Fruit fly (Drosophila melanogaster) whole organism, embryonic: ENCODE results near the gene Pcmt.
A peak's percentile ranks its signal among the peaks of the same experiment; 100 is the strongest.

Experiments
- Atf-2 ChIP-seq: fragments of 200-800 bp; sonication (Bioruptor generic); optimal IDR thresholded peaks from 2 replicates; lab custom pipeline; 2016; ENCODE audit warnings: missing biosample characterization, missing genetic modification characterization
- Bdp1 ChIP-seq: fragments of 200-800 bp; sonication (Bioruptor generic); optimal IDR thresholded peaks from 3 replicates; lab custom pipeline; 2016; ENCODE audit warnings: missing biosample characterization, missing genetic modification characterization
- CG11093 ChIP-seq: fragments of 200-800 bp; sonication (Bioruptor generic); IDR thresholded peaks from 3 replicates; pipeline ENCODE4 v1.3.6; 2022; ENCODE audit warnings: missing biosample characterization, missing genetic modification characterization
- CG17568 ChIP-seq: fragments of 200-800 bp; sonication (Bioruptor generic); optimal IDR thresholded peaks from 2 replicates; lab custom pipeline; 2018; ENCODE audit warnings: missing biosample characterization, mild to moderate bottlenecking, missing genetic modification characterization, moderate library complexity
- CG17612 ChIP-seq: fragments of 200-800 bp; sonication (Bioruptor generic); IDR thresholded peaks from 2 replicates; pipeline ENCODE4 v1.3.6; 2022; ENCODE audit warnings: missing biosample characterization, missing genetic modification characterization
- CG3163 ChIP-seq: fragments of 200-800 bp; sonication (Bioruptor generic); optimal IDR thresholded peaks from 3 replicates; lab custom pipeline; 2016; ENCODE audit warnings: missing biosample characterization, missing genetic modification characterization
- CG3838 ChIP-seq: fragments of 200-800 bp; sonication (Bioruptor generic); optimal IDR thresholded peaks from 3 replicates; lab custom pipeline; 2016; ENCODE audit warnings: missing biosample characterization, missing genetic modification characterization
- CG7556 ChIP-seq: fragments of 200-800 bp; sonication (Bioruptor generic); optimal IDR thresholded peaks from 2 replicates; lab custom pipeline; 2017; ENCODE audit warnings: missing biosample characterization, mild to moderate bottlenecking, missing genetic modification characterization
- CG7963 ChIP-seq: fragments of 200-800 bp; sonication (Bioruptor generic); IDR thresholded peaks from 3 replicates; pipeline ENCODE4 v1.3.6; 2022; ENCODE audit warnings: missing biosample characterization, missing genetic modification characterization; ENCODE audit not compliant: partially characterized antibody
- CG8359 ChIP-seq: fragments of 200-800 bp; sonication (Bioruptor generic); optimal IDR thresholded peaks from 2 replicates; lab custom pipeline; 2017; ENCODE audit warnings: missing biosample characterization, mild to moderate bottlenecking, missing genetic modification characterization, borderline replicate concordance
- CG8478 ChIP-seq: fragments of >200 bp; optimal IDR thresholded peaks from 2 replicates; lab custom pipeline; 2018
- CTCF ChIP-seq: fragments of 200-800 bp; sonication (Bioruptor generic); optimal IDR thresholded peaks from 2 replicates; lab custom pipeline; 2017; ENCODE audit warnings: missing biosample characterization, mild to moderate bottlenecking, missing genetic modification characterization, moderate library complexity
- CkIIα-i1 ChIP-seq: fragments of 200-800 bp; sonication (Bioruptor generic); IDR thresholded peaks from 2 replicates; pipeline ENCODE4 v1.3.6; 2022; ENCODE audit warnings: missing biosample characterization, missing genetic modification characterization
- CrebB ChIP-seq: fragments of 200-800 bp; sonication (Bioruptor generic); optimal IDR thresholded peaks from 3 replicates; lab custom pipeline; 2018; ENCODE audit warnings: missing biosample characterization, mild to moderate bottlenecking, missing genetic modification characterization
- D19B ChIP-seq: fragments of 200-800 bp; sonication (Bioruptor generic); optimal IDR thresholded peaks from 2 replicates; lab custom pipeline; 2017; ENCODE audit warnings: missing biosample characterization, mild to moderate bottlenecking, missing genetic modification characterization
- Dfd ChIP-seq, 2 experiments: fragments of >200 bp; optimal IDR thresholded peaks; 2 replicates each; lab custom pipeline; 2017; ENCODE audit warnings: missing biosample characterization in 2 of 2, missing genetic modification characterization in 2 of 2
- Fer3 ChIP-seq: fragments of 200-800 bp; sonication (Bioruptor generic); optimal IDR thresholded peaks from 2 replicates; lab custom pipeline; 2018; ENCODE audit warnings: missing biosample characterization, mild to moderate bottlenecking, missing genetic modification characterization, moderate library complexity
- Gug ChIP-seq: fragments of 200-800 bp; sonication (Bioruptor generic); IDR thresholded peaks from 4 replicates; pipeline ENCODE4 v1.3.6; 2022; ENCODE audit warnings: missing biosample characterization, missing genetic modification characterization
- Lhr ChIP-seq: fragments of 200-800 bp; sonication (Bioruptor generic); optimal IDR thresholded peaks from 3 replicates; lab custom pipeline; 2017; ENCODE audit warnings: mild to moderate bottlenecking, missing biosample characterization, missing genetic modification reagents, missing genetic modification characterization
- NC2α ChIP-seq: fragments of 200-800 bp; sonication (Bioruptor generic); optimal IDR thresholded peaks from 2 replicates; lab custom pipeline; 2016; ENCODE audit warnings: missing biosample characterization, missing genetic modification characterization
- NFAT ChIP-seq: fragments of 200-800 bp; sonication (Bioruptor generic); IDR thresholded peaks from 2 replicates; pipeline ENCODE4 v1.3.6; 2022; ENCODE audit warnings: missing biosample characterization, missing genetic modification characterization
- Nf-YA ChIP-seq: fragments of 200-800 bp; sonication (Bioruptor generic); IDR thresholded peaks from 2 replicates; pipeline ENCODE4 v1.3.6; 2022; ENCODE audit warnings: missing biosample characterization, missing genetic modification characterization
- Scr ChIP-seq: fragments of 200-800 bp; sonication (Bioruptor generic); IDR thresholded peaks from 2 replicates; pipeline ENCODE4 v1.3.6; 2022; ENCODE audit warnings: missing biosample characterization, missing genetic modification characterization; ENCODE audit not compliant: partially characterized antibody
- Ssrp ChIP-seq: fragments of 200-800 bp; sonication (Bioruptor generic); optimal IDR thresholded peaks from 2 replicates; lab custom pipeline; 2018; ENCODE audit warnings: missing biosample characterization, mild to moderate bottlenecking, missing genetic modification characterization, moderate library complexity
- aop ChIP-seq: fragments of 200-800 bp; sonication (Bioruptor generic); IDR thresholded peaks from 2 replicates; pipeline ENCODE4 v1.3.6; 2022; ENCODE audit warnings: missing biosample characterization, missing genetic modification characterization
- ap ChIP-seq: fragments of 200-800 bp; sonication (Bioruptor generic); IDR thresholded peaks from 2 replicates; pipeline ENCODE4 v1.3.6; 2022; ENCODE audit warnings: missing biosample characterization, missing genetic modification characterization
- bab2 ChIP-seq: fragments of 200-800 bp; sonication (Bioruptor generic); optimal IDR thresholded peaks from 2 replicates; lab custom pipeline; 2016; ENCODE audit warnings: missing biosample characterization, missing genetic modification characterization
- bigmax ChIP-seq: fragments of 200-800 bp; sonication (Bioruptor generic); optimal IDR thresholded peaks from 2 replicates; lab custom pipeline; 2018; ENCODE audit warnings: missing biosample characterization, mild to moderate bottlenecking, missing genetic modification characterization
- bsh ChIP-seq, 2 experiments: fragments of 200-800 bp; sonication (Bioruptor generic); optimal IDR thresholded peaks; 2 replicates each; lab custom pipeline; 2017 to 2018; ENCODE audit warnings: mild to moderate bottlenecking in 2 of 2, missing biosample characterization in 2 of 2, missing genetic modification characterization in 2 of 2, moderate library complexity in 1 of 2
- ci ChIP-seq: fragments of 200-800 bp; sonication (Bioruptor generic); IDR thresholded peaks from 3 replicates; pipeline ENCODE4 v1.3.6; 2022; ENCODE audit warnings: missing biosample characterization, missing genetic modification characterization
- croc ChIP-seq: fragments of 200-800 bp; sonication (Bioruptor generic); conservative IDR thresholded peaks from 3 replicates; pipeline ENCODE4 v1.3.6; 2022; ENCODE audit warnings: missing biosample characterization, missing genetic modification characterization
- cwo ChIP-seq: fragments of 200-800 bp; sonication (Bioruptor generic); optimal IDR thresholded peaks from 3 replicates; lab custom pipeline; 2017; ENCODE audit warnings: missing biosample characterization, missing genetic modification characterization, mild to moderate bottlenecking, moderate library complexity, missing genetic modification reagents
- emc ChIP-seq: fragments of 200-800 bp; sonication (Bioruptor generic); optimal IDR thresholded peaks from 2 replicates; lab custom pipeline; 2016; ENCODE audit warnings: missing biosample characterization, missing genetic modification characterization
- fd102C ChIP-seq: fragments of 200-800 bp; sonication (Bioruptor generic); optimal IDR thresholded peaks from 2 replicates; lab custom pipeline; 2018; ENCODE audit warnings: missing biosample characterization, mild to moderate bottlenecking, missing genetic modification characterization, moderate library complexity
- her ChIP-seq: fragments of 200-800 bp; sonication (Bioruptor generic); optimal IDR thresholded peaks from 2 replicates; lab custom pipeline; 2016; ENCODE audit warnings: missing biosample characterization, missing genetic modification characterization
- insv ChIP-seq, 2 experiments: fragments of 200-800 bp; sonication (Bioruptor generic); optimal IDR thresholded peaks; 3 replicates each; lab custom pipeline; 2016 to 2018; ENCODE audit warnings: missing biosample characterization in 2 of 2, missing genetic modification characterization in 2 of 2
- jigr1 ChIP-seq: fragments of 200-800 bp; sonication (Bioruptor generic); IDR thresholded peaks from 3 replicates; pipeline ENCODE4 v1.3.6; 2022; ENCODE audit warnings: missing biosample characterization, missing genetic modification characterization
- kay ChIP-seq: fragments of 200-800 bp; sonication (Bioruptor generic); optimal IDR thresholded peaks from 2 replicates; lab custom pipeline; 2016; ENCODE audit warnings: missing biosample characterization, missing genetic modification characterization
- kni ChIP-seq: fragments of 200-800 bp; sonication (Bioruptor generic); optimal IDR thresholded peaks from 3 replicates; lab custom pipeline; 2017; ENCODE audit warnings: mild to moderate bottlenecking, missing biosample characterization, missing genetic modification reagents, missing genetic modification characterization
- mirr ChIP-seq: fragments of 200-800 bp; sonication (Bioruptor generic); optimal IDR thresholded peaks from 3 replicates; lab custom pipeline; 2018; ENCODE audit warnings: missing biosample characterization, mild to moderate bottlenecking, missing genetic modification characterization
- nmo ChIP-seq: fragments of 200-800 bp; sonication (Bioruptor generic); optimal IDR thresholded peaks from 2 replicates; lab custom pipeline; 2018; ENCODE audit warnings: missing biosample characterization, mild to moderate bottlenecking, missing genetic modification characterization, moderate library complexity
- odd ChIP-seq: fragments of 200-800 bp; sonication (Bioruptor generic); optimal IDR thresholded peaks from 2 replicates; lab custom pipeline; 2017; ENCODE audit warnings: missing biosample characterization, mild to moderate bottlenecking, missing genetic modification characterization
- otp ChIP-seq: fragments of 200-800 bp; sonication (Bioruptor generic); IDR thresholded peaks from 3 replicates; pipeline ENCODE4, ENCODE4 v1.3.6; 2022; ENCODE audit warnings: missing biosample characterization, missing genetic modification characterization
- pho ChIP-seq: fragments of 200-800 bp; sonication (Bioruptor generic); optimal IDR thresholded peaks from 2 replicates; lab custom pipeline; 2016; ENCODE audit warnings: missing biosample characterization, missing genetic modification characterization
- sd ChIP-seq: fragments of 200-800 bp; sonication (Bioruptor generic); optimal IDR thresholded peaks from 3 replicates; lab custom pipeline; 2018; ENCODE audit warnings: missing biosample characterization, mild to moderate bottlenecking, missing genetic modification characterization, moderate library complexity
- so ChIP-seq: fragments of 200-800 bp; sonication (Bioruptor generic); IDR thresholded peaks from 3 replicates; pipeline ENCODE4 v1.3.6; 2022; ENCODE audit warnings: missing biosample characterization, missing genetic modification characterization
- sqz ChIP-seq: fragments of 200-800 bp; sonication (Bioruptor generic); optimal IDR thresholded peaks from 3 replicates; lab custom pipeline; 2018; ENCODE audit warnings: missing biosample characterization, mild to moderate bottlenecking, missing genetic modification characterization
- tin ChIP-seq: fragments of 200-800 bp; sonication (Bioruptor generic); optimal IDR thresholded peaks from 3 replicates; lab custom pipeline; 2016; ENCODE audit warnings: missing biosample characterization, missing genetic modification characterization
- ttk ChIP-seq: fragments of 200-800 bp; sonication (Bioruptor generic); IDR thresholded peaks from 2 replicates; pipeline ENCODE4 v2.1.2; 2022; ENCODE audit warnings: missing biosample characterization, missing genetic modification characterization
- vvl ChIP-seq: fragments of 200-800 bp; sonication (Bioruptor generic); IDR thresholded peaks from 2 replicates; pipeline ENCODE4 v1.3.6; 2022; ENCODE audit warnings: missing biosample characterization, missing genetic modification characterization
- yki ChIP-seq: fragments of >200 bp; optimal IDR thresholded peaks from 3 replicates; lab custom pipeline; 2018
- z ChIP-seq: fragments of 200-800 bp; sonication (Bioruptor generic); IDR thresholded peaks from 3 replicates; pipeline ENCODE4 v1.3.6; 2022; ENCODE audit warnings: missing biosample characterization, missing genetic modification characterization

The Pcmt gene

dm6 chr3R:5587863-5588519 is 33.9 kb upstream of the Pcmt start, which contains the start of gene CG2926 (continued):
- no peak for TF ChIP-seq Ssrp (tag; lab: Kevin White, UChicago)
- no peak for TF ChIP-seq cwo (GFP tag; lab: Kevin White, UChicago)
- TF ChIP-seq Dfd (GFP tag; optimal IDR thresholded peaks at IDR 0.05; lab: Kevin White, UChicago) = no peak
- TF ChIP-seq CG7556 = no peak
- TF ChIP-seq CG8359 = no peak
- TF ChIP-seq Bdp1 (GFP tag; lab: Kevin White, UChicago) = no peak
- no peak for TF ChIP-seq CG3838 (GFP tag; lab: Kevin White, UChicago)
- TF ChIP-seq CG7963 (GFP tag; lab: Robert Waterston, UW) = peak; percentile 88
- TF ChIP-seq CG17612 (GFP tag; lab: Robert Waterston, UW) = no peak
- no peak for TF ChIP-seq Nf-YA (GFP tag; lab: Robert Waterston, UW)
- peak; percentile 60 for TF ChIP-seq pho (GFP tag; lab: Kevin White, UChicago)
- TF ChIP-seq so (GFP tag; lab: Robert Waterston, UW) = no peak
- no peak for TF ChIP-seq mirr
- TF ChIP-seq vvl (GFP tag; lab: Robert Waterston, UW) = peak; percentile 51
- TF ChIP-seq Atf-2 (GFP tag; lab: Kevin White, UChicago) = peak; percentile 19
- peak; percentile 29 for TF ChIP-seq tin (GFP tag; lab: Kevin White, UChicago)
- TF ChIP-seq sd (tag; lab: Kevin White, UChicago) = no peak
- TF ChIP-seq croc (GFP tag; lab: Robert Waterston, UW) = no peak
- no peak for TF ChIP-seq NC2α (GFP tag; lab: Kevin White, UChicago)
- no peak for TF ChIP-seq aop (GFP tag; lab: Robert Waterston, UW)
- peak; percentile 13 for TF ChIP-seq emc (GFP tag; lab: Kevin White, UChicago)
- no peak for TF ChIP-seq fd102C (GFP tag; lab: Kevin White, UChicago)
- no peak for TF ChIP-seq bigmax (GFP tag; lab: Kevin White, UChicago)
- TF ChIP-seq ttk (GFP tag; lab: Robert Waterston, UW) = 0 out of 2 replicates have a peak, but pooled peaks have one; percentile 5
- TF ChIP-seq jigr1 = no peak
- peak; percentile 55 for TF ChIP-seq her (GFP tag; lab: Kevin White, UChicago)
- TF ChIP-seq kni = no peak
- peak; percentile 28 for TF ChIP-seq kay
- TF ChIP-seq bsh (GFP tag; optimal IDR thresholded peaks at IDR 0.05; lab: Kevin White, UChicago) = no peak
- TF ChIP-seq Gug (GFP tag; lab: Robert Waterston, UW) = peak; percentile 75; the same call in 2 of the 4 replicates
- no peak for TF ChIP-seq Lhr
- no peak for TF ChIP-seq odd (GFP tag; lab: Kevin White, UChicago)
- no peak for TF ChIP-seq bab2 (GFP tag; lab: Kevin White, UChicago)
- peak; percentile 56 for TF ChIP-seq NFAT (GFP tag; lab: Robert Waterston, UW)
- TF ChIP-seq CrebB = no peak
- TF ChIP-seq CG8478 (lab: Kevin White, UChicago) = no peak
- no peak for TF ChIP-seq yki (lab: Kevin White, UChicago)
- TF ChIP-seq sqz (GFP tag; lab: Kevin White, UChicago) = no peak
- TF ChIP-seq CG11093 (GFP tag; lab: Robert Waterston, UW) = no peak
- no peak for TF ChIP-seq z (GFP tag; lab: Robert Waterston, UW)
- peak; percentile 89 for TF ChIP-seq Scr (GFP tag; lab: Robert Waterston, UW)
- TF ChIP-seq nmo (GFP tag; lab: Kevin White, UChicago) = peak; percentile 37
- TF ChIP-seq CG17568 = no peak
- no peak for TF ChIP-seq ap (GFP tag; lab: Robert Waterston, UW)
- TF ChIP-seq Fer3 = no peak
- TF ChIP-seq CTCF (GFP tag; lab: Kevin White, UChicago) = no peak
- no peak for TF ChIP-seq otp
- TF ChIP-seq D19B (GFP tag; lab: Kevin White, UChicago) = no peak
- TF ChIP-seq ci (GFP tag; lab: Robert Waterston, UW) = 0 out of 3 replicates have a peak, but pooled peaks have one; percentile 6
- TF ChIP-seq CkIIα-i1 (GFP tag; lab: Robert Waterston, UW) = no peak
- peak in 1 of 2 experiments; percentile 48 for TF ChIP-seq insv (GFP tag; optimal IDR thresholded peaks at IDR 0.05; lab: Kevin White, UChicago)
- TF ChIP-seq CG3163 = peak; percentile 31
